Worm (Caenorhabditis elegans) whole organism, L2 larva: ENCODE results near the gene rpl-5.
A peak's percentile ranks its signal among the peaks of the same experiment; 100 is the strongest.

Experiments
- C34F6.9 ChIP-seq: fragments of 150-350 bp; optimal IDR thresholded peaks from 2 replicates; lab custom pipeline; 2014; ENCODE audit warnings: missing biosample characterization, missing genetic modification characterization
- F13H6.1 ChIP-seq: sonication (generic microtip); optimal IDR thresholded peaks from 2 replicates; lab custom pipeline; 2016; ENCODE audit warnings: missing genetic modification characterization, missing compliant biosample characterization
- R02D3.7 ChIP-seq: fragments of 150-350 bp; optimal IDR thresholded peaks from 2 replicates; lab custom pipeline; 2014; ENCODE audit warnings: missing biosample characterization, missing genetic modification characterization
- Y55F3AM.14 ChIP-seq: fragments of 200-800 bp; sonication (Bioruptor generic); optimal IDR thresholded peaks from 2 replicates; lab custom pipeline; 2018; ENCODE audit warnings: mild to moderate bottlenecking, missing genetic modification characterization, missing compliant biosample characterization
- ZK546.5 ChIP-seq: sonication (generic microtip); optimal IDR thresholded peaks from 2 replicates; lab custom pipeline; 2017; ENCODE audit warnings: missing biosample characterization, missing genetic modification characterization
- alr-1 ChIP-seq: fragments of 150-350 bp; optimal IDR thresholded peaks from 2 replicates; lab custom pipeline; 2014; ENCODE audit warnings: missing biosample characterization, missing genetic modification characterization
- aly-2 ChIP-seq: fragments of 150-350 bp; optimal IDR thresholded peaks from 2 replicates; lab custom pipeline; 2014; ENCODE audit warnings: missing biosample characterization, missing genetic modification characterization
- ama-1 ChIP-seq: fragments of 150-350 bp; optimal IDR thresholded peaks from 2 replicates; lab custom pipeline; 2018; ENCODE audit warnings: inconsistent platforms
- blmp-1 ChIP-seq: sonication (generic microtip); optimal IDR thresholded peaks from 2 replicates; lab custom pipeline; 2017; ENCODE audit warnings: missing genetic modification characterization, mild to moderate bottlenecking, missing compliant biosample characterization, antibody characterized with exemption, moderate library complexity; ENCODE audit not compliant: insufficient read depth
- ceh-16 ChIP-seq: fragments of 150-350 bp; optimal IDR thresholded peaks from 2 replicates; lab custom pipeline; 2014; ENCODE audit warnings: missing biosample characterization, missing genetic modification characterization
- ceh-82 ChIP-seq: fragments of 150-350 bp; optimal IDR thresholded peaks from 2 replicates; lab custom pipeline; 2014; ENCODE audit warnings: missing biosample characterization, missing genetic modification characterization
- crh-2 ChIP-seq: sonication (generic microtip); optimal IDR thresholded peaks from 2 replicates; lab custom pipeline; 2017; ENCODE audit warnings: missing biosample characterization, missing genetic modification characterization
- dmd-4 ChIP-seq: sonication (generic microtip); optimal IDR thresholded peaks from 2 replicates; lab custom pipeline; 2017; ENCODE audit warnings: missing biosample characterization, missing genetic modification characterization
- egl-27 ChIP-seq: sonication (generic microtip); optimal IDR thresholded peaks from 3 replicates; lab custom pipeline; 2017; ENCODE audit warnings: missing biosample characterization, missing genetic modification reagents, missing genetic modification characterization
- elt-1 ChIP-seq: fragments of 150-350 bp; optimal IDR thresholded peaks from 2 replicates; lab custom pipeline; 2014; ENCODE audit warnings: missing biosample characterization, missing genetic modification characterization
- elt-3 ChIP-seq: sonication (generic microtip); optimal IDR thresholded peaks from 2 replicates; lab custom pipeline; 2017; ENCODE audit warnings: missing biosample characterization, missing genetic modification characterization
- fos-1 ChIP-seq: fragments of 150-350 bp; optimal IDR thresholded peaks from 2 replicates; lab custom pipeline; 2014; ENCODE audit warnings: missing biosample characterization, missing genetic modification characterization
- gmeb-1 ChIP-seq: fragments of 150-350 bp; optimal IDR thresholded peaks from 2 replicates; lab custom pipeline; 2014; ENCODE audit warnings: missing biosample characterization, missing genetic modification characterization
- lin-11 ChIP-seq: fragments of 150-350 bp; sonication (generic microtip); optimal IDR thresholded peaks from 2 replicates; lab custom pipeline; 2014; ENCODE audit warnings: missing biosample characterization, missing genetic modification characterization, inconsistent platforms, mixed read lengths
- lin-13 ChIP-seq: fragments of 150-350 bp; optimal IDR thresholded peaks from 2 replicates; lab custom pipeline; 2014; ENCODE audit warnings: missing biosample characterization, missing genetic modification reagents, missing genetic modification characterization
- lin-39 ChIP-seq: fragments of 150-350 bp; optimal IDR thresholded peaks from 2 replicates; lab custom pipeline; 2014; ENCODE audit warnings: missing biosample characterization, missing genetic modification reagents, missing genetic modification characterization
- lsy-2 ChIP-seq, 2 experiments: fragments of 150-350 bp in 1 of 2; sonication (generic microtip) in 1 of 2; optimal IDR thresholded peaks; 2 replicates each; lab custom pipeline; 2014 to 2017; ENCODE audit warnings: missing biosample characterization in 2 of 2, missing genetic modification characterization in 2 of 2
- mab-5 ChIP-seq: fragments of 150-350 bp; optimal IDR thresholded peaks from 2 replicates; lab custom pipeline; 2014; ENCODE audit warnings: missing biosample characterization, missing genetic modification characterization
- mbf-1 ChIP-seq: sonication (generic microtip); optimal IDR thresholded peaks from 2 replicates; lab custom pipeline; 2017; ENCODE audit warnings: missing biosample characterization, missing genetic modification characterization
- mdl-1 ChIP-seq, 2 experiments: fragments of 150-350 bp in 1 of 2; sonication (generic microtip) in 1 of 2; optimal IDR thresholded peaks; 2 replicates each; lab custom pipeline; 2017; ENCODE audit warnings: missing biosample characterization in 2 of 2, missing genetic modification characterization in 2 of 2
- nhr-10 ChIP-seq: sonication (generic microtip); optimal IDR thresholded peaks from 2 replicates; lab custom pipeline; 2017; ENCODE audit warnings: missing biosample characterization, missing genetic modification characterization
- nhr-11 ChIP-seq: fragments of 150-350 bp; optimal IDR thresholded peaks from 2 replicates; lab custom pipeline; 2014; ENCODE audit warnings: missing biosample characterization, missing genetic modification characterization
- nhr-12 ChIP-seq: fragments of 150-350 bp; optimal IDR thresholded peaks from 2 replicates; lab custom pipeline; 2014; ENCODE audit warnings: missing biosample characterization, missing genetic modification characterization
- nhr-129 ChIP-seq: fragments of 150-350 bp; optimal IDR thresholded peaks from 2 replicates; lab custom pipeline; 2014; ENCODE audit warnings: missing biosample characterization, missing genetic modification characterization
- nhr-21 ChIP-seq: fragments of 150-350 bp; optimal IDR thresholded peaks from 2 replicates; lab custom pipeline; 2014; ENCODE audit warnings: missing biosample characterization, missing genetic modification characterization
- nhr-23 ChIP-seq: fragments of 150-350 bp; optimal IDR thresholded peaks from 2 replicates; lab custom pipeline; 2014; ENCODE audit warnings: missing biosample characterization, missing genetic modification reagents, missing genetic modification characterization
- nhr-237 ChIP-seq: fragments of 150-350 bp; optimal IDR thresholded peaks from 2 replicates; lab custom pipeline; 2014; ENCODE audit warnings: missing biosample characterization, missing genetic modification characterization
- nhr-25 ChIP-seq: fragments of 150-350 bp; sonication (generic microtip); optimal IDR thresholded peaks from 3 replicates; lab custom pipeline; 2014; ENCODE audit warnings: missing biosample characterization, missing genetic modification characterization
- nhr-6 ChIP-seq: fragments of 150-350 bp; optimal IDR thresholded peaks from 2 replicates; lab custom pipeline; 2014; ENCODE audit warnings: missing biosample characterization, missing genetic modification characterization
- nhr-77 ChIP-seq: fragments of 150-350 bp; optimal IDR thresholded peaks from 2 replicates; lab custom pipeline; 2014; ENCODE audit warnings: missing biosample characterization, missing genetic modification characterization
- peb-1 ChIP-seq: fragments of 150-350 bp; optimal IDR thresholded peaks from 2 replicates; lab custom pipeline; 2014; ENCODE audit warnings: missing biosample characterization, missing genetic modification characterization
- sem-4 ChIP-seq: fragments of 150-350 bp; optimal IDR thresholded peaks from 2 replicates; lab custom pipeline; 2014; ENCODE audit warnings: missing biosample characterization, missing genetic modification reagents, missing genetic modification characterization
- skn-1 ChIP-seq: sonication (generic microtip); optimal IDR thresholded peaks from 2 replicates; lab custom pipeline; 2017; ENCODE audit warnings: missing biosample characterization, missing genetic modification characterization
- sma-3 ChIP-seq: sonication (generic microtip); optimal IDR thresholded peaks from 2 replicates; lab custom pipeline; 2016; ENCODE audit warnings: missing genetic modification reagents, missing genetic modification characterization, missing compliant biosample characterization
- sma-9 ChIP-seq, 2 experiments: fragments of 150-350 bp in 1 of 2; sonication (generic microtip) in 1 of 2; optimal IDR thresholded peaks; 2 replicates each; lab custom pipeline; 2014 to 2016; ENCODE audit warnings: missing genetic modification characterization in 2 of 2, mild to moderate bottlenecking in 1 of 2, missing biosample characterization in 1 of 2, missing compliant biosample characterization in 1 of 2, missing genetic modification reagents in 1 of 2, moderate library complexity in 1 of 2
- snpc-4 ChIP-seq: fragments of 150-350 bp; optimal IDR thresholded peaks from 2 replicates; lab custom pipeline; 2014; ENCODE audit warnings: missing biosample characterization, missing genetic modification characterization
- unc-39 ChIP-seq: fragments of 150-350 bp; optimal IDR thresholded peaks from 2 replicates; lab custom pipeline; 2014; ENCODE audit warnings: missing biosample characterization, missing genetic modification characterization
- unc-55 ChIP-seq: fragments of 150-350 bp; sonication (generic microtip); optimal IDR thresholded peaks from 3 replicates; lab custom pipeline; 2014; ENCODE audit warnings: missing biosample characterization, missing genetic modification reagents, missing genetic modification characterization
- unc-62 ChIP-seq: fragments of 150-350 bp; optimal IDR thresholded peaks from 2 replicates; lab custom pipeline; 2014; ENCODE audit warnings: missing biosample characterization, missing genetic modification reagents, missing genetic modification characterization
- zag-1 ChIP-seq: fragments of 150-350 bp; optimal IDR thresholded peaks from 2 replicates; lab custom pipeline; 2014; ENCODE audit warnings: missing biosample characterization, missing genetic modification characterization
- ztf-1 ChIP-seq: fragments of 200-800 bp; sonication (Bioruptor generic); conservative IDR thresholded peaks from 2 replicates; pipeline ENCODE4 v1.3.6; 2022; ENCODE audit warnings: missing genetic modification characterization, missing compliant biosample characterization
- ztf-11 ChIP-seq: sonication (generic microtip); optimal IDR thresholded peaks from 2 replicates; lab custom pipeline; 2017; ENCODE audit warnings: missing biosample characterization, missing genetic modification characterization
- ztf-4 ChIP-seq: fragments of 150-350 bp; optimal IDR thresholded peaks from 2 replicates; lab custom pipeline; 2014; ENCODE audit warnings: missing biosample characterization, missing genetic modification characterization

rpl-5 gene

DNA sequence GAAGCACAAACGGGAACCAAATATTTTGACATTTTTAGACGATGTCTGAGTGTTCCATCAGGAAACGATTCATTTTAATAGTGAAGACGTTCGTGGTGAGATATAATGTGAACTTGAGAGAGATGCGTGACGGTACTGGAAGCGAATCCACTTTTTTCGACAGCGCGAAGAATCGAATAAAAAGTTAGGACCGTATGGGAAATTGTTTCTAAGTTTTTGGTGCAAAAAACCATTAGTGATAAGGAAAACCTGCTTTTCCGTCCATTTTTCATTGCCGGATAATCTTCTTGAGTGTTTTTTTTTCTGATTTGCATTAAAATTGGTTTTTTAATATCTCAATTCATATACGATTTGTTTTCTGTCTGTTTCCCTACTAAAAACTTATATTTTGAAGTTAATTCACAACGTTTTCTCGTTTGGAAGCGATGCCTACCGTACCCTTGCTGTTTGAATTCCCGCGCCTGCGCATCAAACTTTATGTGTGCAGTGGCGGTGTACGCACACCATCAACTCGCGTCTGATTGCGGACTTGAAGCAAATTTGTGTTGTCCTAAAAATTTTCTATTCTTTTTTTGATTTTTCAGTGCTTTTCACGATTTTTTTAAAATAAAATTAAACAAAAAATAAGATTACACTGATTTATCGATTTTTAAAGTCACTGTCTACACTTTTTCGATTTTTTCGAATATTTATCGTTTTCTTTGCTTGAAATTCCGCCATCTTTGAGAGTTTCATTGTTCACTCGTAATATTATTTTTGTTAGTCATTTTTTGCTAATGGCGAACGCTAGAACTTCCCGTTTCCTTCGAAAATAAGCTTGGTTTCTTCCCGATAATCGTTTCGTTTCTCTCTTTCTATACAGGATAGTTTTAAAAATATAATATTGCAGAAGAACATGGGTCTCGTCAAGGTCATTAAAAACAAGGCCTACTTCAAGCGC is at the start of gene rpl-5, which contains the start of gene col-38:
rpl-5 (plus strand) TSS at position 890 of the 940 bp plus-strand sequence.
col-38 (minus strand) TSS at position 51 of the 940 bp plus-strand sequence.
- peak; percentile 5 for TF ChIP-seq R02D3.7 (tag; lab: Kevin White, UChicago)
- no peak for TF ChIP-seq ceh-82 (tag; lab: Kevin White, UChicago)
- TF ChIP-seq gmeb-1 (tag; lab: Kevin White, UChicago): peak; percentile 97
- no peak for TF ChIP-seq unc-62 (GFP tag; lab: Kevin White, UChicago)
- no peak for TF ChIP-seq nhr-23 (tag; lab: Kevin White, UChicago)
- TF ChIP-seq F13H6.1 (tag; lab: Kevin White, UChicago): peak; percentile 88
- TF ChIP-seq sma-3 (GFP tag; lab: Kevin White, UChicago): peak; percentile 88
- no peak for TF ChIP-seq skn-1 (tag; lab: Kevin White, UChicago)
- no peak for TF ChIP-seq unc-39 (tag; lab: Kevin White, UChicago)
- no peak for TF ChIP-seq egl-27
- no peak for TF ChIP-seq peb-1 (tag; lab: Kevin White, UChicago)
- TF ChIP-seq nhr-12 (tag; lab: Kevin White, UChicago): peak; percentile 52
- TF ChIP-seq nhr-10 (tag; lab: Kevin White, UChicago): no peak
- TF ChIP-seq nhr-25 (tag; lab: Kevin White, UChicago): peak; percentile 87
- TF ChIP-seq crh-2 (tag; lab: Kevin White, UChicago): peak; percentile 96
- TF ChIP-seq ztf-11 (tag; lab: Kevin White, UChicago): no peak
- TF ChIP-seq nhr-6 (tag; lab: Kevin White, UChicago): peak; percentile 71
- TF ChIP-seq elt-3 (tag; lab: Kevin White, UChicago): no peak
- TF ChIP-seq lin-11: peak; percentile 95
- peak in 1 of 2 experiments; percentile 51 for TF ChIP-seq mdl-1 (tag; optimal IDR thresholded peaks at IDR 0.05; lab: Kevin White, UChicago)
- TF ChIP-seq nhr-237 (tag; lab: Kevin White, UChicago): peak; percentile 38
- TF ChIP-seq mab-5 (tag; lab: Kevin White, UChicago): peak; percentile 42
- TF ChIP-seq sem-4 (tag; lab: Kevin White, UChicago): peak; percentile 74
- peak; percentile 80 for TF ChIP-seq snpc-4 (tag; lab: Kevin White, UChicago)
- peak; percentile 79 for TF ChIP-seq sma-9 (GFP tag; optimal IDR thresholded peaks at IDR 0.05; lab: Kevin White, UChicago)
- no peak for TF ChIP-seq sma-9 (tag; optimal IDR thresholded peaks at IDR 0.05; lab: Kevin White, UChicago)
- TF ChIP-seq lsy-2 (tag; optimal IDR thresholded peaks at IDR 0.05; lab: Kevin White, UChicago): peak; percentile 93 to 99
- TF ChIP-seq elt-1 (tag; lab: Kevin White, UChicago): no peak
- no peak for TF ChIP-seq ztf-1 (GFP tag; lab: Robert Waterston, UW)
- peak; percentile 15 for TF ChIP-seq Y55F3AM.14 (GFP tag; lab: Kevin White, UChicago)
- peak; percentile 88 for TF ChIP-seq lin-13 (GFP tag; lab: Kevin White, UChicago)
- TF ChIP-seq lin-39 (tag; lab: Kevin White, UChicago): no peak
- TF ChIP-seq ama-1 (lab: Kevin White, UChicago): peak; percentile 78
- no peak for TF ChIP-seq aly-2 (tag; lab: Kevin White, UChicago)
- peak; percentile 96 for TF ChIP-seq ZK546.5 (tag; lab: Kevin White, UChicago)
- peak; percentile 66 for TF ChIP-seq ceh-16 (tag; lab: Kevin White, UChicago)
- no peak for TF ChIP-seq nhr-77 (tag; lab: Kevin White, UChicago)
- TF ChIP-seq unc-55: peak; percentile 97
- peak; percentile 81 for TF ChIP-seq fos-1 (tag; lab: Kevin White, UChicago)
- no peak for TF ChIP-seq dmd-4 (tag; lab: Kevin White, UChicago)
- TF ChIP-seq blmp-1: peak; percentile 33
- no peak for TF ChIP-seq mbf-1 (tag; lab: Kevin White, UChicago)
- TF ChIP-seq C34F6.9 (tag; lab: Kevin White, UChicago): peak; percentile 98
- no peak for TF ChIP-seq alr-1
- peak; percentile 71 for TF ChIP-seq ztf-4 (tag; lab: Kevin White, UChicago)
- TF ChIP-seq nhr-129 (tag; lab: Kevin White, UChicago): peak; percentile 92
- TF ChIP-seq nhr-21: peak; percentile 81
- TF ChIP-seq nhr-11 (tag; lab: Kevin White, UChicago): no peak
- TF ChIP-seq zag-1: peak; percentile 71
- TF ChIP-seq, all 48 proteins: peak for 29
